Fruit fly (Drosophila melanogaster) whole organism, wandering third instar larva: Measurements from ENCODE around the gene CG4783.

ENCODE experiments used
- Myc ChIP-seq: fragments of >200 bp; optimal IDR thresholded peaks from 2 replicates; lab custom pipeline; 2017
- Vsx2 ChIP-seq: fragments of 200-300, 225-300 bp; sonication (Bioruptor generic); optimal IDR thresholded peaks from 2 replicates; lab custom pipeline; 2018; ENCODE audit warnings: missing biosample characterization, missing genetic modification characterization; ENCODE audit not compliant: partially characterized antibody
- dmrt93B ChIP-seq: fragments of 200-800 bp; sonication (Bioruptor generic); optimal IDR thresholded peaks from 2 replicates; lab custom pipeline; 2018; ENCODE audit warnings: missing biosample characterization, mild to moderate bottlenecking, missing genetic modification characterization
- ey ChIP-seq: fragments of 200-800 bp; sonication (Bioruptor generic); optimal IDR thresholded peaks from 2 replicates; lab custom pipeline; 2016; ENCODE audit warnings: missing biosample characterization, missing genetic modification characterization

DNA sequence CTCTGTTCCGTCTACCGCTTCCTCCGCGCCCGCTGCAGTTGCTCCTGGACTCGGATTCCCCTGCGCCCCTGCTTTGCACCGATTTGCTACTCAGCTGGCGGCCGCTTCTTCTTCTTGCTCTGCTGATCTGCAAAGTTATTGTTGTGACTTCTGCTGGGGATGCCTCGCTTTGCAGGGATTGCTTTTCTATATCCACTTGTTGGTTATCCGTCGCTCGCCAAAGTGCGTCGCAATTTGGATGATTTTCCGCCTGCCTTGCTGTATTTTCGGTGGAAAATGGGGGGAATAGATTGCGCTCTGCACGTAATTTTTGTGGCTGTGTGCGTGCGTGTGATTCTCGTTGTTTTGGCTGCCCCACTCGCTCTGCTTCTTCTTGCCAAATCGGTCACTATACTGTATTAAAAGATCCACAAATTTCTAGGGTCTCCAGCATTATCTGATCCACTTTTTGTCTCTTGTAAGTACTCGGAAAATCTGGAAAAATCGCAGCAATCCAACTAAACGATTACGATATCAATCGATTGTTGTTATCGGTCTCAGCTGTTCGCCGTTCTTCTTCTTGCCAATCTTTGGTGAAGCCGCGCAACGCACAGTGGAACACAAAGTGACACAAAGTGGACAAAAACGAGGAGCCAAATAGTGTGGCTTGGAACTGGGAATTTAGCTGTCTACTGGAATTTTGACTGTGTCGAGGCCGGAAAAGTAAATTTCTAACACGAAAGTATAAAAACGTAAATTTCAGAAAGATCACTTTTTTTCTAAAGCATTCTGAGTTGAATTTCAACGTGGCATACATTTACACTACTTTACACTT is 45.1 kb upstream of the CG4783 start, which contains the start of gene ClpX:
- TF ChIP-seq dmrt93B (no peak), Myc (lab: Kevin White, UChicago) (peak; percentile 77), ey (GFP tag; lab: Kevin White, UChicago) (no peak), Vsx2 (no peak)
